Fruit fly (Drosophila melanogaster): ENCODE data around the gene CG5500.

DNA sequence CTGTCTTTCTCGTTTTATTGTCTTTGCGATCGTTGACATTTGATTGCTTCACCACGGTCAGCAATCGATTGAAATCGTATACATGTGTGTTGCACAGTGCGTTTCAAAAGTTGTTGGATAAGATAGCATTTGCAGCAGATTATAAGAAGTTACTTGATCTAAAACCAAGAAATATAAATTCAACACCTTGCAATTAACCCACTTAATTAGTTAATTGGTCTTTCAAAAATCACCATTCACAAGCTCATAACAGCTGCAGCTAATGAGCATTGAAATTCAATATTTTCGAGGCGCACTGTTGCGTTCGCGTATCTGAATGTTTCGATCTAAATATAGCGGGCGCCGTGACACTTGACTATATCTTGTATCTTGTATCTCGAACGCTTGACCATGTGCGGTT is 16.3 kb downstream of the CG5500 start:
- TF ChIP-seq CG1621 (tag; optimal IDR thresholded peaks at IDR 0.05) (peak; percentile 60), CG7368 (GFP tag; optimal IDR thresholded peaks at IDR 0.05) (no peak), fd85E (GFP tag; optimal IDR thresholded peaks at IDR 0.05) (no peak), CG32006 (GFP tag; optimal IDR thresholded peaks at IDR 0.05) (peak; percentile 64), CG16779 (tag; optimal IDR thresholded peaks at IDR 0.05) (no peak), CG11294 (GFP tag; IDR thresholded peaks at IDR 0.05) (0 out of 2 replicates have a peak, but pooled peaks have one; percentile 21), Sox102F (GFP tag; optimal IDR thresholded peaks at IDR 0.05) (peak; percentile 67)
